Fruit fly (Drosophila melanogaster): ENCODE results near the gene CG4467.

DNA sequence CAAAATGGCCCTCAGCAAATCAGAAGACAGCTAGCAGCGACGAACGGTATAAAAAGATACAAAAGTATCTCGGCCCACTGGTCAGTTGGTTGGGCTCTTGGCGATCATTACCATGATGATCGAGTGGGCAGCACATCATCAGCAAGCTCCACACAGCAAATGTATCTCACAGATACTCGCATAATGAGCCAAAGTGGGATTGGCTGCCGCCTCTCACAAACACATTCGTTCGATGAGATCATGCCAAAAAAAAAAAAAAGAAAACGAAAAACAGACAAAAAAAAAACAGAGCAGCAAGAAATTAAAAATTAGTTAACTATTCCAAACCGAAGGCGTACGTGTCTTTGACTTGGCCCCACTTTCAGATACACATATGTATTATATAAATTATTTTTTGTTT lies 47.4 kb upstream of the CG4467 start:
- TF ChIP-seq EcR (GFP tag; optimal IDR thresholded peaks at IDR 0.05) = no peak
- no peak for TF ChIP-seq CG8478 (optimal IDR thresholded peaks at IDR 0.05)
- TF ChIP-seq Dll (optimal IDR thresholded peaks at IDR 0.05) = no peak
- TF ChIP-seq usp (GFP tag; optimal IDR thresholded peaks at IDR 0.05) = no peak
